Fruit fly (Drosophila melanogaster) whole organism, embryonic: Measurements from ENCODE around the gene Teh1.

Experiments used
- Asciz ChIP-seq: fragments of 200-800 bp; sonication (Bioruptor generic); optimal IDR thresholded peaks from 2 replicates; lab custom pipeline; 2017; ENCODE audit warnings: missing biosample characterization, mild to moderate bottlenecking, missing genetic modification characterization, missing genetic modification reagents
- C15 ChIP-seq: fragments of 200-800 bp; sonication (Bioruptor generic); IDR thresholded peaks from 3 replicates; pipeline ENCODE4 v1.3.6; 2022; ENCODE audit warnings: missing biosample characterization, missing genetic modification characterization
- CG10366 ChIP-seq: fragments of 200-800 bp; sonication (Bioruptor generic); IDR thresholded peaks from 2 replicates; pipeline ENCODE4 v1.3.6; 2022; ENCODE audit warnings: missing biosample characterization, missing genetic modification characterization
- CG1233 ChIP-seq: fragments of 200-800 bp; sonication (Bioruptor generic); optimal IDR thresholded peaks from 4 replicates; lab custom pipeline; 2018; ENCODE audit warnings: missing biosample characterization, mild to moderate bottlenecking, missing genetic modification characterization
- CG13624 ChIP-seq: fragments of 200-800 bp; sonication (Bioruptor generic); optimal IDR thresholded peaks from 2 replicates; lab custom pipeline; 2016; ENCODE audit warnings: missing biosample characterization, missing genetic modification characterization
- CG1529 ChIP-seq: fragments of 200-800 bp; sonication (Bioruptor generic); optimal IDR thresholded peaks from 3 replicates; lab custom pipeline; 2018; ENCODE audit warnings: missing biosample characterization, missing genetic modification characterization
- CG15696 ChIP-seq: fragments of 200-800 bp; sonication (Bioruptor generic); optimal IDR thresholded peaks from 2 replicates; lab custom pipeline; 2019; ENCODE audit warnings: missing biosample characterization, mild to moderate bottlenecking, missing genetic modification characterization, moderate library complexity
- CG17802 ChIP-seq: fragments of 200-800 bp; sonication (Bioruptor generic); optimal IDR thresholded peaks from 2 replicates; lab custom pipeline; 2018; ENCODE audit warnings: missing biosample characterization, mild to moderate bottlenecking, missing genetic modification characterization, moderate library complexity
- CG1832 ChIP-seq: fragments of 200-800 bp; sonication (Bioruptor generic); optimal IDR thresholded peaks from 2 replicates; lab custom pipeline; 2017; ENCODE audit warnings: missing biosample characterization, mild to moderate bottlenecking, missing genetic modification characterization, inconsistent platforms
- CG2889 ChIP-seq: fragments of 200-800 bp; sonication (Bioruptor generic); IDR thresholded peaks from 3 replicates; pipeline ENCODE4 v1.3.6; 2022; ENCODE audit warnings: missing biosample characterization, missing genetic modification characterization
- CG31388 ChIP-seq: fragments of 200-800 bp; sonication (Bioruptor generic); optimal IDR thresholded peaks from 2 replicates; lab custom pipeline; 2016; ENCODE audit warnings: missing biosample characterization, missing genetic modification characterization
- CG3281 ChIP-seq: fragments of 200-800 bp; sonication (Bioruptor generic); optimal IDR thresholded peaks from 3 replicates; lab custom pipeline; 2017; ENCODE audit warnings: missing biosample characterization, mild to moderate bottlenecking, missing genetic modification characterization
- CG33213 ChIP-seq: fragments of 200-800 bp; sonication (Bioruptor generic); optimal IDR thresholded peaks from 3 replicates; lab custom pipeline; 2016; ENCODE audit warnings: missing biosample characterization, missing genetic modification characterization
- CG3407 ChIP-seq: fragments of 200-800 bp; sonication (Bioruptor generic); optimal IDR thresholded peaks from 2 replicates; lab custom pipeline; 2018; ENCODE audit warnings: missing biosample characterization, mild to moderate bottlenecking, missing genetic modification characterization
- CG4282 ChIP-seq: fragments of 200-800 bp; sonication (Bioruptor generic); optimal IDR thresholded peaks from 2 replicates; lab custom pipeline; 2016; ENCODE audit warnings: missing biosample characterization, missing genetic modification characterization
- CG43689 ChIP-seq: fragments of 200-800 bp; sonication (Bioruptor generic); IDR thresholded peaks from 2 replicates; pipeline ENCODE4 v1.3.6; 2022; ENCODE audit warnings: missing biosample characterization, missing genetic modification characterization
- CG5245 ChIP-seq: fragments of 200-800 bp; sonication (Bioruptor generic); optimal IDR thresholded peaks from 3 replicates; lab custom pipeline; 2016; ENCODE audit warnings: missing biosample characterization, missing genetic modification characterization
- CG6683 ChIP-seq: fragments of 200-800 bp; sonication (Bioruptor generic); optimal IDR thresholded peaks from 2 replicates; lab custom pipeline; 2017; ENCODE audit warnings: missing biosample characterization, mild to moderate bottlenecking, missing genetic modification characterization, missing genetic modification reagents
- CG6791 ChIP-seq: fragments of 200-800 bp; sonication (Bioruptor generic); IDR thresholded peaks from 3 replicates; pipeline ENCODE4 v1.3.6; 2022; ENCODE audit warnings: missing biosample characterization, missing genetic modification characterization; ENCODE audit not compliant: partially characterized antibody
- CG7372 ChIP-seq: fragments of 200-800 bp; sonication (Bioruptor generic); IDR thresholded peaks from 2 replicates; pipeline ENCODE4 v1.3.6; 2022; ENCODE audit warnings: missing biosample characterization, missing genetic modification characterization
- CG8290 ChIP-seq, 3 experiments: fragments of 200-800 bp; sonication (Bioruptor generic); optimal IDR thresholded peaks; 2 replicates each; lab custom pipeline; 2016 to 2019; ENCODE audit warnings: missing biosample characterization in 3 of 3, missing genetic modification characterization in 3 of 3, mild to moderate bottlenecking in 2 of 3, moderate library complexity in 1 of 3
- CG8359 ChIP-seq: fragments of 200-800 bp; sonication (Bioruptor generic); optimal IDR thresholded peaks from 2 replicates; lab custom pipeline; 2017; ENCODE audit warnings: missing biosample characterization, mild to moderate bottlenecking, missing genetic modification characterization, borderline replicate concordance
- CG8924 ChIP-seq: fragments of 200-800 bp; optimal IDR thresholded peaks from 3 replicates; lab custom pipeline; 2019; ENCODE audit warnings: missing biosample characterization, mild to moderate bottlenecking, missing genetic modification characterization, moderate library complexity
- CG9437 ChIP-seq: fragments of 200-800 bp; sonication (Bioruptor generic); optimal IDR thresholded peaks from 2 replicates; lab custom pipeline; 2018; ENCODE audit warnings: missing biosample characterization, mild to moderate bottlenecking, missing genetic modification characterization
- Chrac-16 ChIP-seq: fragments of 200-800 bp; sonication (Bioruptor generic); optimal IDR thresholded peaks from 3 replicates; lab custom pipeline; 2016; ENCODE audit warnings: missing biosample characterization, missing genetic modification characterization
- H2.0 ChIP-seq: fragments of 200-800 bp; sonication (Bioruptor generic); IDR thresholded peaks from 2 replicates; pipeline ENCODE4 v1.3.6; 2022; ENCODE audit warnings: missing biosample characterization, missing genetic modification characterization
- Mes4 ChIP-seq: fragments of 200-800 bp; sonication (Bioruptor generic); optimal IDR thresholded peaks from 2 replicates; lab custom pipeline; 2016; ENCODE audit warnings: missing biosample characterization, missing genetic modification characterization
- Nf-YC ChIP-seq: fragments of 200-800 bp; optimal IDR thresholded peaks from 3 replicates; lab custom pipeline; 2019; ENCODE audit warnings: missing biosample characterization, mild to moderate bottlenecking, missing genetic modification characterization, moderate library complexity
- Opbp ChIP-seq: fragments of 200-800 bp; sonication (Bioruptor generic); IDR thresholded peaks from 3 replicates; pipeline ENCODE4 v1.3.6; 2022; ENCODE audit warnings: missing biosample characterization, missing genetic modification characterization; ENCODE audit not compliant: partially characterized antibody
- Rfx ChIP-seq: fragments of 200-800 bp; sonication (Bioruptor generic); IDR thresholded peaks from 2 replicates; pipeline ENCODE4 v1.3.6; 2022; ENCODE audit warnings: missing biosample characterization, missing genetic modification characterization
- Scr ChIP-seq: fragments of 200-800 bp; sonication (Bioruptor generic); IDR thresholded peaks from 2 replicates; pipeline ENCODE4 v1.3.6; 2022; ENCODE audit warnings: missing biosample characterization, missing genetic modification characterization; ENCODE audit not compliant: partially characterized antibody
- Ssrp ChIP-seq: fragments of 200-800 bp; sonication (Bioruptor generic); optimal IDR thresholded peaks from 2 replicates; lab custom pipeline; 2018; ENCODE audit warnings: missing biosample characterization, mild to moderate bottlenecking, missing genetic modification characterization, moderate library complexity
- bsh ChIP-seq, 2 experiments: fragments of 200-800 bp; sonication (Bioruptor generic); optimal IDR thresholded peaks; 2 replicates each; lab custom pipeline; 2017 to 2018; ENCODE audit warnings: mild to moderate bottlenecking in 2 of 2, missing biosample characterization in 2 of 2, missing genetic modification characterization in 2 of 2, moderate library complexity in 1 of 2
- dpn ChIP-seq, 2 experiments: fragments of 200-800 bp; sonication (Bioruptor generic); optimal IDR thresholded peaks; 3 replicates each; lab custom pipeline; 2016; ENCODE audit warnings: missing biosample characterization in 2 of 2, missing genetic modification characterization in 2 of 2
- dysf ChIP-seq: fragments of 200-800 bp; sonication (Bioruptor generic); IDR thresholded peaks from 3 replicates; pipeline ENCODE4 v1.3.6; 2022; ENCODE audit warnings: missing biosample characterization, missing genetic modification characterization
- emc ChIP-seq: fragments of 200-800 bp; sonication (Bioruptor generic); optimal IDR thresholded peaks from 2 replicates; lab custom pipeline; 2016; ENCODE audit warnings: missing biosample characterization, missing genetic modification characterization
- fu2 ChIP-seq: fragments of 200-800 bp; sonication (Bioruptor generic); optimal IDR thresholded peaks from 2 replicates; lab custom pipeline; 2016; ENCODE audit warnings: missing biosample characterization, missing genetic modification characterization
- gsb ChIP-seq: fragments of 200-800 bp; sonication (Bioruptor generic); IDR thresholded peaks from 2 replicates; pipeline ENCODE4 v1.3.6; 2022; ENCODE audit warnings: missing biosample characterization, missing genetic modification characterization
- hkb ChIP-seq, 2 experiments: fragments of 200-800 bp in 1 of 2; fragments of >200 bp in 1 of 2; sonication (Bioruptor generic) in 1 of 2; IDR thresholded peaks in 1 of 2; optimal IDR thresholded peaks in 1 of 2; 2 replicates each; pipeline versions ENCODE4 v1.3.6 to Lab custom; 2017 to 2022; ENCODE audit warnings: missing biosample characterization in 1 of 2, missing genetic modification characterization in 1 of 2
- inv ChIP-seq: fragments of 200-800 bp; sonication (Bioruptor generic); IDR thresholded peaks from 2 replicates; pipeline ENCODE4 v1.3.6; 2022; ENCODE audit warnings: missing biosample characterization, missing genetic modification characterization; ENCODE audit not compliant: partially characterized antibody
- ken ChIP-seq: fragments of 200-800 bp; sonication (Bioruptor generic); IDR thresholded peaks from 3 replicates; pipeline ENCODE4 v1.3.6; 2022; ENCODE audit warnings: missing biosample characterization, missing genetic modification characterization
- mirr ChIP-seq: fragments of 200-800 bp; sonication (Bioruptor generic); optimal IDR thresholded peaks from 3 replicates; lab custom pipeline; 2018; ENCODE audit warnings: missing biosample characterization, mild to moderate bottlenecking, missing genetic modification characterization
- peb ChIP-seq: fragments of 200-800 bp; sonication (Bioruptor generic); IDR thresholded peaks from 2 replicates; pipeline ENCODE4 v1.3.6; 2022; ENCODE audit warnings: missing biosample characterization, missing genetic modification characterization
- pnt ChIP-seq: fragments of 200-800 bp; sonication (Bioruptor generic); optimal IDR thresholded peaks from 3 replicates; lab custom pipeline; 2016; ENCODE audit warnings: missing biosample characterization, missing genetic modification characterization
- sens-2 ChIP-seq: fragments of 200-800 bp; sonication (Bioruptor generic); IDR thresholded peaks from 2 replicates; pipeline ENCODE4 v1.3.6; 2022; ENCODE audit warnings: missing biosample characterization, missing genetic modification characterization
- vnd ChIP-seq: fragments of 200-800 bp; sonication (Bioruptor generic); IDR thresholded peaks from 3 replicates; pipeline ENCODE4 v1.3.6; 2022; ENCODE audit warnings: missing biosample characterization, missing genetic modification characterization; ENCODE audit not compliant: partially characterized antibody
- vvl ChIP-seq: fragments of 200-800 bp; sonication (Bioruptor generic); IDR thresholded peaks from 2 replicates; pipeline ENCODE4 v1.3.6; 2022; ENCODE audit warnings: missing biosample characterization, missing genetic modification characterization
- wor ChIP-seq: fragments of 200-800 bp; sonication (Bioruptor generic); IDR thresholded peaks from 2 replicates; pipeline ENCODE4 v1.3.6; 2022; ENCODE audit warnings: missing biosample characterization, missing genetic modification characterization
- z ChIP-seq: fragments of 200-800 bp; sonication (Bioruptor generic); IDR thresholded peaks from 3 replicates; pipeline ENCODE4 v1.3.6; 2022; ENCODE audit warnings: missing biosample characterization, missing genetic modification characterization

The Teh1 gene

DNA sequence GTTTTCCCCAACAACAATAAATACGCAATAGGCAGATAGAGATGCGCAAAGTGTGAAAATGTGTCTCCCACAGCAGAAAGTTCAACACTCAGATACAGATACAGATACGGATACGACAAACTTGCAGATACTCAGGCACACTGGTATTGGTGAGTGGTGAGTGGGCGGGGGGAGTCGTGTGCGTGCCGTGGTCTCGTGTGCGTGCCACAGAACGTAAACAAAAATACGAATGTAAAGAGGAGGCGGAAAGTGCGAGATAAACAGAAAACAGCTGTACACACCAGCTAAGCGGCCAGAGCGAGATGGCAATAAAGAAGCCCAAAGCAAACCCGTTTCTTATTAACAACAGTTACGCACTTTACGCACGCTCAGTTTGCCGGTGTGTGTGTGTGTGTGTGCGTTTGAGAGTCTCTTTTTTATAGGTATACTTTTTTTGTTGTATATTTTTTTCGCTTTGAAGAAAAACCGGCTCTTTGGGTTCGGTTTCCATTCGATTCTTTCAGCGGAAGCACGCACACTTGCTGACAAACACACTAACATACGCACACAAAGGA is 13.5 kb upstream of the Teh1 start (continued):
- TF ChIP-seq CG15696 (tag; lab: Kevin White, UChicago) (peak; percentile 28), peb (GFP tag; lab: Robert Waterston, UW) (no peak), Scr (GFP tag; lab: Robert Waterston, UW) (peak; percentile 21; the same call in 1 of the 2 replicates), CG3407 (peak; percentile 55), sens-2 (GFP tag; lab: Robert Waterston, UW) (no peak), vvl (peak; percentile 69), CG4282 (GFP tag; lab: Kevin White, UChicago) (no peak), Mes4 (GFP tag; lab: Kevin White, UChicago) (peak; percentile 18), Asciz (peak; percentile 65), CG6683 (GFP tag; lab: Kevin White, UChicago) (peak; percentile 55), Ssrp (tag; lab: Kevin White, UChicago) (no peak), CG8359 (GFP tag; lab: Kevin White, UChicago) (no peak), CG13624 (GFP tag; lab: Kevin White, UChicago) (peak; percentile 72), z (GFP tag; lab: Robert Waterston, UW) (0 out of 3 replicates have a peak, but pooled peaks have one; percentile 5), CG3281 (GFP tag; lab: Kevin White, UChicago) (peak; percentile 67), wor (GFP tag; lab: Robert Waterston, UW) (no peak), CG8290 (GFP tag; optimal IDR thresholded peaks at IDR 0.05; lab: Kevin White, UChicago) (peak; percentile 17), CG8290 (tag; optimal IDR thresholded peaks at IDR 0.05; lab: Kevin White, UChicago) (peak in 1 of 2 experiments; percentile 81), mirr (peak; percentile 84), emc (no peak), bsh (GFP tag; optimal IDR thresholded peaks at IDR 0.05; lab: Kevin White, UChicago) (peak in 1 of 2 experiments; percentile 45), Nf-YC (tag; lab: Kevin White, UChicago) (peak; percentile 30), CG1529 (GFP tag; lab: Kevin White, UChicago) (peak; percentile 56), CG7372 (GFP tag; lab: Robert Waterston, UW) (no peak), CG33213 (GFP tag; lab: Kevin White, UChicago) (no peak), dpn (GFP tag; optimal IDR thresholded peaks at IDR 0.05; lab: Kevin White, UChicago) (peak; percentile 12 to 25), CG9437 (GFP tag; lab: Kevin White, UChicago) (peak; percentile 28), CG5245 (GFP tag; lab: Kevin White, UChicago) (no peak), pnt (no peak), CG1233 (peak; percentile 22), hkb (optimal IDR thresholded peaks at IDR 0.05; lab: Kevin White, UChicago) (no peak), hkb (GFP tag; IDR thresholded peaks at IDR 0.05; lab: Robert Waterston, UW) (peak; percentile 42; the same call in 1 of the 2 replicates), fu2 (GFP tag; lab: Kevin White, UChicago) (no peak), CG43689 (GFP tag; lab: Robert Waterston, UW) (no peak), CG31388 (GFP tag; lab: Kevin White, UChicago) (no peak), H2.0 (GFP tag; lab: Robert Waterston, UW) (no peak; the same call in 1 of the 2 replicates), ken (no peak), C15 (GFP tag; lab: Robert Waterston, UW) (no peak), CG8924 (tag; lab: Kevin White, UChicago) (peak; percentile 71), dysf (GFP tag; lab: Robert Waterston, UW) (peak; percentile 17; the same call in 1 of the 3 replicates), CG17802 (tag; lab: Kevin White, UChicago) (no peak), Opbp (GFP tag; lab: Robert Waterston, UW) (no peak), CG1832 (GFP tag; lab: Kevin White, UChicago) (peak; percentile 59), CG6791 (GFP tag; lab: Robert Waterston, UW) (no peak), Chrac-16 (GFP tag; lab: Kevin White, UChicago) (no peak), Rfx (GFP tag; lab: Robert Waterston, UW) (peak; percentile 66), inv (no peak), CG10366 (GFP tag; lab: Robert Waterston, UW) (0 out of 2 replicates have a peak, but pooled peaks have one; percentile 16), vnd (no peak), CG2889 (GFP tag; lab: Robert Waterston, UW) (no peak), gsb (GFP tag; lab: Robert Waterston, UW) (no peak)
